Fruit fly (Drosophila melanogaster) whole organism, embryonic: ENCODE measurements around the gene Larp7.

ENCODE experiments used
- Abd-B ChIP-seq: fragments of 200-800 bp; sonication (Bioruptor generic); optimal IDR thresholded peaks from 2 replicates; lab custom pipeline; 2018; ENCODE audit warnings: missing biosample characterization, mild to moderate bottlenecking, missing genetic modification characterization, moderate library complexity
- B-H1 ChIP-seq: fragments of 200-800 bp; sonication (Bioruptor generic); IDR thresholded peaks from 3 replicates; pipeline ENCODE4 v1.3.6; 2022; ENCODE audit warnings: missing biosample characterization, missing genetic modification characterization
- CG10147 ChIP-seq: fragments of 200-800 bp; sonication (Bioruptor generic); optimal IDR thresholded peaks from 2 replicates; lab custom pipeline; 2019; ENCODE audit warnings: missing biosample characterization, mild to moderate bottlenecking, missing genetic modification characterization, moderate library complexity
- CG10267 ChIP-seq: fragments of 200-800 bp; sonication (Bioruptor generic); optimal IDR thresholded peaks from 2 replicates; lab custom pipeline; 2018; ENCODE audit warnings: missing biosample characterization, mild to moderate bottlenecking, missing genetic modification characterization, moderate library complexity
- CG10274 ChIP-seq: fragments of 200-800 bp; sonication (Bioruptor generic); optimal IDR thresholded peaks from 3 replicates; lab custom pipeline; 2017; ENCODE audit warnings: missing biosample characterization, mild to moderate bottlenecking, missing genetic modification characterization
- CG11093 ChIP-seq: fragments of 200-800 bp; sonication (Bioruptor generic); IDR thresholded peaks from 3 replicates; pipeline ENCODE4 v1.3.6; 2022; ENCODE audit warnings: missing biosample characterization, missing genetic modification characterization
- CG11247 ChIP-seq: fragments of 200-800 bp; sonication (Bioruptor generic); IDR thresholded peaks from 2 replicates; pipeline ENCODE4 v1.3.6; 2022; ENCODE audit warnings: missing biosample characterization, missing genetic modification characterization
- CG12155 ChIP-seq: fragments of 200-800 bp; sonication (Bioruptor generic); optimal IDR thresholded peaks from 3 replicates; lab custom pipeline; 2016; ENCODE audit warnings: missing biosample characterization, missing genetic modification characterization
- CG12744 ChIP-seq: fragments of 200-800 bp; sonication (Bioruptor generic); optimal IDR thresholded peaks from 2 replicates; lab custom pipeline; 2016; ENCODE audit warnings: missing biosample characterization, missing genetic modification characterization
- CG14860 ChIP-seq: fragments of 200-800 bp; sonication (Bioruptor generic); IDR thresholded peaks from 3 replicates; pipeline ENCODE4 v1.3.6; 2022; ENCODE audit warnings: missing biosample characterization, missing genetic modification characterization; ENCODE audit not compliant: partially characterized antibody
- CG1602 ChIP-seq: fragments of 200-800 bp; sonication (Bioruptor generic); optimal IDR thresholded peaks from 3 replicates; lab custom pipeline; 2016; ENCODE audit warnings: missing biosample characterization, missing genetic modification characterization
- CG17359 ChIP-seq: fragments of 200-800 bp; sonication (Bioruptor generic); optimal IDR thresholded peaks from 3 replicates; lab custom pipeline; 2018; ENCODE audit warnings: missing biosample characterization, mild to moderate bottlenecking, missing genetic modification characterization, moderate library complexity
- CG18262 ChIP-seq: fragments of 200-800 bp; optimal IDR thresholded peaks from 3 replicates; lab custom pipeline; 2019; ENCODE audit warnings: missing biosample characterization, mild to moderate bottlenecking, missing genetic modification characterization, moderate library complexity
- CG2129 ChIP-seq: fragments of 200-800 bp; sonication (Bioruptor generic); IDR thresholded peaks from 2 replicates; pipeline ENCODE4 v1.3.6; 2022; ENCODE audit warnings: missing biosample characterization, missing genetic modification characterization; ENCODE audit not compliant: partially characterized antibody
- CG30020 ChIP-seq: fragments of 200-800 bp; optimal IDR thresholded peaks from 2 replicates; lab custom pipeline; 2019; ENCODE audit warnings: missing biosample characterization, mild to moderate bottlenecking, missing genetic modification characterization, moderate library complexity
- CG4424 ChIP-seq: fragments of 200-800 bp; sonication (Bioruptor generic); optimal IDR thresholded peaks from 3 replicates; lab custom pipeline; 2016; ENCODE audit warnings: missing biosample characterization, missing genetic modification characterization
- CG6175 ChIP-seq: fragments of 200-800 bp; sonication (Bioruptor generic); IDR thresholded peaks from 3 replicates; pipeline ENCODE4 v1.3.6; 2022; ENCODE audit warnings: missing biosample characterization, missing genetic modification characterization
- CG6654 ChIP-seq: fragments of 200-800 bp; sonication (Bioruptor generic); optimal IDR thresholded peaks from 2 replicates; lab custom pipeline; 2017; ENCODE audit warnings: missing biosample characterization, mild to moderate bottlenecking, missing genetic modification characterization
- CG6791 ChIP-seq: fragments of 200-800 bp; sonication (Bioruptor generic); IDR thresholded peaks from 3 replicates; pipeline ENCODE4 v1.3.6; 2022; ENCODE audit warnings: missing biosample characterization, missing genetic modification characterization; ENCODE audit not compliant: partially characterized antibody
- CG7357 ChIP-seq: fragments of 200-800 bp; sonication (Bioruptor generic); IDR thresholded peaks from 3 replicates; pipeline ENCODE4 v1.3.6; 2022; ENCODE audit warnings: missing biosample characterization, missing genetic modification characterization
- CG7963 ChIP-seq: fragments of 200-800 bp; sonication (Bioruptor generic); IDR thresholded peaks from 3 replicates; pipeline ENCODE4 v1.3.6; 2022; ENCODE audit warnings: missing biosample characterization, missing genetic modification characterization; ENCODE audit not compliant: partially characterized antibody
- CG8924 ChIP-seq: fragments of 200-800 bp; optimal IDR thresholded peaks from 3 replicates; lab custom pipeline; 2019; ENCODE audit warnings: missing biosample characterization, mild to moderate bottlenecking, missing genetic modification characterization, moderate library complexity
- HLHmδ ChIP-seq: fragments of 200-800 bp; sonication (Bioruptor generic); optimal IDR thresholded peaks from 2 replicates; lab custom pipeline; 2018; ENCODE audit warnings: missing biosample characterization, mild to moderate bottlenecking, missing genetic modification characterization, moderate library complexity
- Hand ChIP-seq: fragments of 200-800 bp; sonication (Bioruptor generic); optimal IDR thresholded peaks from 2 replicates; lab custom pipeline; 2017; ENCODE audit warnings: mild to moderate bottlenecking, missing biosample characterization, missing genetic modification reagents, missing genetic modification characterization
- Lhr ChIP-seq: fragments of 200-800 bp; sonication (Bioruptor generic); optimal IDR thresholded peaks from 3 replicates; lab custom pipeline; 2017; ENCODE audit warnings: mild to moderate bottlenecking, missing biosample characterization, missing genetic modification reagents, missing genetic modification characterization
- Med ChIP-seq: fragments of 200-800 bp; sonication (Bioruptor generic); peaks from one replicate; lab custom pipeline; 2016; ENCODE audit warnings: missing biosample characterization, missing genetic modification characterization, mild to moderate bottlenecking, inconsistent platforms, moderate library complexity
- Rx ChIP-seq: fragments of 200-800 bp; sonication (Bioruptor generic); IDR thresholded peaks from 2 replicates; pipeline ENCODE4 v1.3.6; 2022; ENCODE audit warnings: missing biosample characterization, missing genetic modification characterization
- Sox102F ChIP-seq: fragments of 200-800 bp; sonication (Bioruptor generic); optimal IDR thresholded peaks from 2 replicates; lab custom pipeline; 2018; ENCODE audit warnings: missing biosample characterization, mild to moderate bottlenecking, missing genetic modification characterization, moderate library complexity
- Spps ChIP-seq: fragments of 200-800 bp; sonication (Bioruptor generic); optimal IDR thresholded peaks from 2 replicates; lab custom pipeline; 2018; ENCODE audit warnings: missing biosample characterization, mild to moderate bottlenecking, missing genetic modification characterization
- Tbp ChIP-seq: fragments of >200 bp; optimal IDR thresholded peaks from 2 replicates; lab custom pipeline; 2018; ENCODE audit warnings: missing biosample characterization, missing genetic modification characterization
- Xrp1 ChIP-seq: fragments of 200-800 bp; sonication (Bioruptor generic); IDR thresholded peaks from 2 replicates; pipeline ENCODE4 v1.3.6; 2022; ENCODE audit warnings: missing biosample characterization, missing genetic modification characterization
- bab2 ChIP-seq: fragments of 200-800 bp; sonication (Bioruptor generic); optimal IDR thresholded peaks from 2 replicates; lab custom pipeline; 2016; ENCODE audit warnings: missing biosample characterization, missing genetic modification characterization
- btn ChIP-seq: fragments of 200-800 bp; sonication (Bioruptor generic); optimal IDR thresholded peaks from 2 replicates; lab custom pipeline; 2016; ENCODE audit warnings: missing biosample characterization, missing genetic modification characterization
- croc ChIP-seq: fragments of 200-800 bp; sonication (Bioruptor generic); conservative IDR thresholded peaks from 3 replicates; pipeline ENCODE4 v1.3.6; 2022; ENCODE audit warnings: missing biosample characterization, missing genetic modification characterization
- esg ChIP-seq: fragments of 200-800 bp; sonication (Bioruptor generic); conservative IDR thresholded peaks from 2 replicates; pipeline ENCODE4 v1.3.6; 2022; ENCODE audit warnings: missing biosample characterization, missing genetic modification characterization
- hth ChIP-seq: fragments of >200 bp; optimal IDR thresholded peaks from 2 replicates; lab custom pipeline; 2017; ENCODE audit warnings: inconsistent platforms
- jigr1 ChIP-seq: fragments of 200-800 bp; sonication (Bioruptor generic); IDR thresholded peaks from 3 replicates; pipeline ENCODE4 v1.3.6; 2022; ENCODE audit warnings: missing biosample characterization, missing genetic modification characterization
- kni ChIP-seq: fragments of 200-800 bp; sonication (Bioruptor generic); optimal IDR thresholded peaks from 3 replicates; lab custom pipeline; 2017; ENCODE audit warnings: mild to moderate bottlenecking, missing biosample characterization, missing genetic modification reagents, missing genetic modification characterization
- maf-S ChIP-seq: fragments of 200-800 bp; sonication (Bioruptor generic); optimal IDR thresholded peaks from 2 replicates; lab custom pipeline; 2016; ENCODE audit warnings: missing biosample characterization, missing genetic modification characterization
- nerfin-1 ChIP-seq: fragments of 200-800 bp; sonication (Bioruptor generic); optimal IDR thresholded peaks from 3 replicates; lab custom pipeline; 2019; ENCODE audit warnings: missing biosample characterization, mild to moderate bottlenecking, missing genetic modification characterization, moderate library complexity
- slp2 ChIP-seq: fragments of 200-800 bp; sonication (Bioruptor generic); optimal IDR thresholded peaks from 2 replicates; lab custom pipeline; 2016; ENCODE audit warnings: missing biosample characterization, missing genetic modification characterization
- sna ChIP-seq: fragments of 200-800 bp; sonication (Bioruptor generic); IDR thresholded peaks from 2 replicates; pipeline ENCODE4 v1.3.6; 2022; ENCODE audit warnings: missing biosample characterization, missing genetic modification characterization; ENCODE audit not compliant: partially characterized antibody
- sob ChIP-seq: fragments of 200-800 bp; sonication (Bioruptor generic); IDR thresholded peaks from 2 replicates; pipeline ENCODE4 v1.3.6; 2022; ENCODE audit warnings: missing biosample characterization, missing genetic modification characterization
- ssp ChIP-seq: fragments of 200-800 bp; sonication (Bioruptor generic); IDR thresholded peaks from 2 replicates; pipeline ENCODE4 v1.3.6; 2022; ENCODE audit warnings: missing biosample characterization, missing genetic modification characterization
- stwl ChIP-seq: fragments of 200-800 bp; sonication (Bioruptor generic); optimal IDR thresholded peaks from 3 replicates; lab custom pipeline; 2018; ENCODE audit warnings: missing biosample characterization, mild to moderate bottlenecking, missing genetic modification characterization, moderate library complexity
- sug ChIP-seq: fragments of 200-800 bp; optimal IDR thresholded peaks from 2 replicates; lab custom pipeline; 2019; ENCODE audit warnings: missing biosample characterization, mild to moderate bottlenecking, missing genetic modification characterization, moderate library complexity
- tap ChIP-seq: fragments of 200-800 bp; optimal IDR thresholded peaks from 3 replicates; lab custom pipeline; 2019; ENCODE audit warnings: missing biosample characterization, mild to moderate bottlenecking, missing genetic modification characterization, moderate library complexity
- tgo ChIP-seq: fragments of 200-800 bp; sonication (Bioruptor generic); IDR thresholded peaks from 3 replicates; pipeline ENCODE4 v1.3.6; 2022; ENCODE audit warnings: missing biosample characterization, missing genetic modification characterization
- tll ChIP-seq, 2 experiments: fragments of 200-800 bp in 1 of 2; fragments of >200 bp in 1 of 2; sonication (Bioruptor generic) in 1 of 2; optimal IDR thresholded peaks; 2 replicates each; lab custom pipeline; 2017 to 2019; ENCODE audit warnings: missing biosample characterization in 2 of 2, missing genetic modification characterization in 2 of 2, mild to moderate bottlenecking in 1 of 2, moderate library complexity in 1 of 2
- twi ChIP-seq: fragments of 200-800 bp; optimal IDR thresholded peaks from 2 replicates; lab custom pipeline; 2019; ENCODE audit warnings: missing biosample characterization, mild to moderate bottlenecking, missing genetic modification characterization, moderate library complexity
- usp ChIP-seq: fragments of >200 bp; optimal IDR thresholded peaks from 2 replicates; lab custom pipeline; 2017; ENCODE audit warnings: missing biosample characterization, missing genetic modification characterization
- z ChIP-seq: fragments of 200-800 bp; sonication (Bioruptor generic); IDR thresholded peaks from 3 replicates; pipeline ENCODE4 v1.3.6; 2022; ENCODE audit warnings: missing biosample characterization, missing genetic modification characterization

The Larp7 gene

dm6 chrX:9248040-9248439 lies 4.4 kb downstream of the Larp7 start:
- no peak for TF ChIP-seq CG7963 (GFP tag; lab: Robert Waterston, UW)
- TF ChIP-seq Tbp (GFP tag; lab: Kevin White, UChicago): no peak
- TF ChIP-seq CG11093 (GFP tag; lab: Robert Waterston, UW): no peak
- TF ChIP-seq CG18262 (tag; lab: Kevin White, UChicago): peak; percentile 28
- TF ChIP-seq usp (GFP tag; lab: Kevin White, UChicago): no peak
- TF ChIP-seq CG6654 (GFP tag; lab: Kevin White, UChicago): no peak
- no peak for TF ChIP-seq sob (GFP tag; lab: Robert Waterston, UW)
- peak; percentile 33 for TF ChIP-seq Sox102F (GFP tag; lab: Kevin White, UChicago)
- no peak for TF ChIP-seq btn (GFP tag; lab: Kevin White, UChicago)
- no peak for TF ChIP-seq CG11247 (GFP tag; lab: Robert Waterston, UW)
- no peak for TF ChIP-seq Hand
- TF ChIP-seq hth (lab: Kevin White, UChicago): no peak
- no peak for TF ChIP-seq CG2129 (GFP tag; lab: Robert Waterston, UW)
- TF ChIP-seq ssp (GFP tag; lab: Robert Waterston, UW): no peak
- peak; percentile 9 for TF ChIP-seq CG4424 (GFP tag; lab: Kevin White, UChicago)
- TF ChIP-seq CG1602: no peak
- no peak for TF ChIP-seq tll (GFP tag; optimal IDR thresholded peaks at IDR 0.05; lab: Kevin White, UChicago)
- TF ChIP-seq CG17359: peak; percentile 24
- TF ChIP-seq CG7357 (GFP tag; lab: Robert Waterston, UW): no peak
- no peak for TF ChIP-seq CG10147 (GFP tag; lab: Kevin White, UChicago)
- no peak for TF ChIP-seq Spps (tag; lab: Kevin White, UChicago)
- no peak for TF ChIP-seq CG12155 (GFP tag; lab: Kevin White, UChicago)
- no peak for TF ChIP-seq nerfin-1
- no peak for TF ChIP-seq CG30020
- no peak for TF ChIP-seq tap (tag; lab: Kevin White, UChicago)
- no peak for TF ChIP-seq z
- TF ChIP-seq CG10274 (GFP tag; lab: Kevin White, UChicago): no peak
- no peak for TF ChIP-seq slp2 (GFP tag; lab: Kevin White, UChicago)
- TF ChIP-seq Abd-B: no peak
- TF ChIP-seq esg: peak; percentile 12; the same call in 1 of the 2 replicates
- TF ChIP-seq Lhr (GFP tag; lab: Kevin White, UChicago): no peak
- no peak for TF ChIP-seq CG12744 (GFP tag; lab: Kevin White, UChicago)
- TF ChIP-seq Rx (GFP tag; lab: Robert Waterston, UW): no peak
- TF ChIP-seq CG6175 (GFP tag; lab: Robert Waterston, UW): no peak
- no peak for TF ChIP-seq sug (tag; lab: Kevin White, UChicago)
- TF ChIP-seq CG10267: peak; percentile 32
- TF ChIP-seq jigr1 (GFP tag; lab: Robert Waterston, UW): no peak
- TF ChIP-seq CG14860 (GFP tag; lab: Robert Waterston, UW): no peak
- no peak for TF ChIP-seq twi (tag; lab: Kevin White, UChicago)
- no peak for TF ChIP-seq croc (GFP tag; lab: Robert Waterston, UW)
- no peak for TF ChIP-seq B-H1 (GFP tag; lab: Robert Waterston, UW)
- no peak for TF ChIP-seq bab2
- TF ChIP-seq kni: no peak
- no peak for TF ChIP-seq HLHmδ (GFP tag; lab: Kevin White, UChicago)
- no peak for TF ChIP-seq stwl (tag; lab: Kevin White, UChicago)
- no peak for TF ChIP-seq maf-S (GFP tag; lab: Kevin White, UChicago)
- peak; percentile 54 for TF ChIP-seq Med (GFP tag; lab: Kevin White, UChicago)
- no peak for TF ChIP-seq sna
- peak; percentile 54; the same call in 1 of the 2 replicates for TF ChIP-seq Xrp1 (GFP tag; lab: Robert Waterston, UW)
- TF ChIP-seq CG6791 (GFP tag; lab: Robert Waterston, UW): no peak
- no peak for TF ChIP-seq CG8924
- TF ChIP-seq tgo (GFP tag; lab: Robert Waterston, UW): no peak
